Worm (Caenorhabditis elegans): ENCODE results near the gene miga-1.

miga-1 gene

ce11 chrV:12417277-12417676, 16.6 kb upstream of the miga-1 start, which contains the start of gene cdr-3:
Gene cdr-3 (minus strand): TSS chrV:12417377.
- TF ChIP-seq alr-1 (tag; optimal IDR thresholded peaks at IDR 0.05) (no peak), lin-39 (tag; optimal IDR thresholded peaks at IDR 0.05) (no peak), nhr-12 (tag; optimal IDR thresholded peaks at IDR 0.05) (no peak), nhr-25 (tag; optimal IDR thresholded peaks at IDR 0.05) (no peak), gmeb-1 (tag; optimal IDR thresholded peaks at IDR 0.05) (no peak), egl-27 (tag; optimal IDR thresholded peaks at IDR 0.05) (no peak), lin-13 (GFP tag; optimal IDR thresholded peaks at IDR 0.05) (no peak), peb-1 (tag; optimal IDR thresholded peaks at IDR 0.05) (no peak), nhr-6 (tag; optimal IDR thresholded peaks at IDR 0.05) (no peak), aly-2 (tag; optimal IDR thresholded peaks at IDR 0.05) (no peak), ama-1 (optimal IDR thresholded peaks at IDR 0.05) (no peak), Y55F3AM.14 (GFP tag; optimal IDR thresholded peaks at IDR 0.05) (no peak), elt-3 (tag; optimal IDR thresholded peaks at IDR 0.05) (no peak), nhr-237 (tag; optimal IDR thresholded peaks at IDR 0.05) (no peak), unc-55 (GFP tag; optimal IDR thresholded peaks at IDR 0.05) (no peak), F13H6.1 (tag; optimal IDR thresholded peaks at IDR 0.05) (no peak)

ce11 chrV:12415656-12416055, 15.0 kb upstream of the miga-1 start, which contains the start of gene cdr-2:
Gene cdr-2 (minus strand): TSS chrV:12415709.
- TF ChIP-seq ceh-82 (tag; optimal IDR thresholded peaks at IDR 0.05) (no peak), nhr-6 (tag; optimal IDR thresholded peaks at IDR 0.05) (no peak), R02D3.7 (tag; optimal IDR thresholded peaks at IDR 0.05) (no peak), sma-9 (GFP tag; optimal IDR thresholded peaks at IDR 0.05) (peak; percentile 63), sma-9 (tag; optimal IDR thresholded peaks at IDR 0.05) (no peak), fos-1 (tag; optimal IDR thresholded peaks at IDR 0.05) (peak; percentile 81)

- peak; percentile 59 for TF ChIP-seq fos-1 (tag; optimal IDR thresholded peaks at IDR 0.05)
- peak; percentile 81 for TF ChIP-seq skn-1 (tag; optimal IDR thresholded peaks at IDR 0.05)
- TF ChIP-seq unc-55 (GFP tag; optimal IDR thresholded peaks at IDR 0.05), result no peak
Observed at ce11 chrV:12414362-12414761, 13.7 kb upstream of the miga-1 start.

- TF ChIP-seq lin-11 (tag; optimal IDR thresholded peaks at IDR 0.05) (no peak), nhr-12 (tag; optimal IDR thresholded peaks at IDR 0.05) (no peak), nhr-77 (tag; optimal IDR thresholded peaks at IDR 0.05) (no peak), C34F6.9 (tag; optimal IDR thresholded peaks at IDR 0.05) (peak; percentile 32), F13H6.1 (tag; optimal IDR thresholded peaks at IDR 0.05) (peak; percentile 18), fos-1 (tag; optimal IDR thresholded peaks at IDR 0.05) (peak; percentile 30), lsy-2 (tag; optimal IDR thresholded peaks at IDR 0.05) (peak in 1 of 2 experiments; percentile 3), unc-62 (GFP tag; optimal IDR thresholded peaks at IDR 0.05) (no peak), gmeb-1 (tag; optimal IDR thresholded peaks at IDR 0.05) (no peak), sma-9 (GFP tag; optimal IDR thresholded peaks at IDR 0.05) (peak; percentile 65), sma-9 (tag; optimal IDR thresholded peaks at IDR 0.05) (no peak), unc-55 (GFP tag; optimal IDR thresholded peaks at IDR 0.05) (no peak)
Observed at ce11 chrV:12413651-12414114, 13.0 kb upstream of the miga-1 start, which contains the start of gene cdr-6. Gene cdr-6 (minus strand): TSS chrV:12413701.

- TF ChIP-seq elt-3 (tag; optimal IDR thresholded peaks at IDR 0.05), result no peak
- TF ChIP-seq mbf-1 (tag; optimal IDR thresholded peaks at IDR 0.05), result no peak
- no peak for TF ChIP-seq alr-1 (tag; optimal IDR thresholded peaks at IDR 0.05)
- no peak for TF ChIP-seq blmp-1 (tag; optimal IDR thresholded peaks at IDR 0.05; ENCODE audit: insufficient read depth)
- TF ChIP-seq R02D3.7 (tag; optimal IDR thresholded peaks at IDR 0.05), result no peak
- no peak for TF ChIP-seq lin-11 (tag; optimal IDR thresholded peaks at IDR 0.05)
- TF ChIP-seq nhr-77 (tag; optimal IDR thresholded peaks at IDR 0.05), result no peak
- no peak for TF ChIP-seq nhr-11 (tag; optimal IDR thresholded peaks at IDR 0.05)
- TF ChIP-seq snpc-4 (tag; optimal IDR thresholded peaks at IDR 0.05), result no peak
- TF ChIP-seq lin-13 (GFP tag; optimal IDR thresholded peaks at IDR 0.05), result no peak
- TF ChIP-seq C34F6.9 (tag; optimal IDR thresholded peaks at IDR 0.05), result no peak
- TF ChIP-seq aly-2 (tag; optimal IDR thresholded peaks at IDR 0.05), result no peak
- no peak for TF ChIP-seq mab-5 (tag; optimal IDR thresholded peaks at IDR 0.05)
Observed at ce11 chrV:12412321-12412720, 11.7 kb upstream of the miga-1 start.

- TF ChIP-seq sma-9 (GFP tag; optimal IDR thresholded peaks at IDR 0.05) (peak; percentile 42), sma-9 (tag; optimal IDR thresholded peaks at IDR 0.05) (no peak), blmp-1 (tag; optimal IDR thresholded peaks at IDR 0.05; ENCODE audit: insufficient read depth) (peak; percentile 13), nhr-23 (tag; optimal IDR thresholded peaks at IDR 0.05) (no peak), nhr-25 (tag; optimal IDR thresholded peaks at IDR 0.05) (peak; percentile 12), fos-1 (tag; optimal IDR thresholded peaks at IDR 0.05) (no peak), nhr-6 (tag; optimal IDR thresholded peaks at IDR 0.05) (no peak)
Observed at ce11 chrV:12411909-12412308, 11.2 kb upstream of the miga-1 start, which contains the start of gene cdr-7. Gene cdr-7 (minus strand): TSS chrV:12412113.
